Worm (Caenorhabditis elegans) whole organism, L4 larva: ENCODE results near the gene F58B4.6.

Source experiments
- F37D6.2 ChIP-seq: sonication (generic microtip); optimal IDR thresholded peaks from 2 replicates; lab custom pipeline; 2016; ENCODE audit warnings: mild to moderate bottlenecking, missing genetic modification characterization, missing compliant biosample characterization
- T26A8.4 ChIP-seq: fragments of 200-800 bp; sonication (Bioruptor generic); IDR thresholded peaks from 2 replicates; pipeline ENCODE4 v1.3.6; 2022; ENCODE audit warnings: missing genetic modification characterization, missing compliant biosample characterization
- ZK546.5 ChIP-seq, 2 experiments: sonication (generic microtip); optimal IDR thresholded peaks; 2 replicates each; lab custom pipeline; 2017; ENCODE audit warnings: missing biosample characterization in 2 of 2, missing genetic modification characterization in 2 of 2
- aha-1 ChIP-seq: fragments of 150-350 bp; peaks from one replicate; lab custom pipeline; 2014; ENCODE audit warnings: missing biosample characterization, missing genetic modification characterization
- arid-1 ChIP-seq: fragments of 200-800 bp; sonication (Bioruptor generic); conservative IDR thresholded peaks from 2 replicates; pipeline ENCODE4 v1.3.6; 2022; ENCODE audit warnings: missing genetic modification reagents, missing genetic modification characterization, missing compliant biosample characterization
- ceh-20 ChIP-seq: fragments of 200-800 bp; sonication (Bioruptor generic); IDR thresholded peaks from 2 replicates; pipeline ENCODE4 v1.3.6; 2022; ENCODE audit warnings: missing genetic modification reagents, missing genetic modification characterization, missing compliant biosample characterization
- ceh-32 ChIP-seq: sonication (generic microtip); optimal IDR thresholded peaks from 2 replicates; lab custom pipeline; 2016; ENCODE audit warnings: mild to moderate bottlenecking, missing genetic modification characterization, missing compliant biosample characterization; ENCODE audit not compliant: poor library complexity
- ceh-82 ChIP-seq: sonication (generic microtip); optimal IDR thresholded peaks from 2 replicates; lab custom pipeline; 2017; ENCODE audit warnings: missing biosample characterization, missing genetic modification characterization
- ces-1 ChIP-seq: fragments of 150-350 bp; sonication (generic microtip); optimal IDR thresholded peaks from 4 replicates; lab custom pipeline; 2014; ENCODE audit warnings: missing biosample characterization, missing genetic modification reagents, missing genetic modification characterization
- daf-16 ChIP-seq, 3 experiments: sonication (generic microtip); optimal IDR thresholded peaks; 2 replicates each; lab custom pipeline; 2016 to 2017; ENCODE audit warnings: missing genetic modification characterization in 3 of 3, missing genetic modification reagents in 3 of 3, mild to moderate bottlenecking in 2 of 3, missing compliant biosample characterization in 2 of 3, missing biosample characterization in 1 of 3, moderate library complexity in 1 of 3
- dmd-6 ChIP-seq: fragments of 200-800 bp; sonication (Bioruptor generic); IDR thresholded peaks from 2 replicates; pipeline ENCODE4 v1.3.6; 2022; ENCODE audit warnings: missing genetic modification reagents, missing genetic modification characterization, missing compliant biosample characterization
- duxl-1 ChIP-seq: sonication (generic microtip); optimal IDR thresholded peaks from 2 replicates; lab custom pipeline; 2016; ENCODE audit warnings: mild to moderate bottlenecking, missing genetic modification characterization, moderate library complexity, missing compliant biosample characterization; ENCODE audit not compliant: poor library complexity
- dve-1 ChIP-seq: sonication (generic microtip); optimal IDR thresholded peaks from 2 replicates; lab custom pipeline; 2017; ENCODE audit warnings: antibody characterized with exemption, mild to moderate bottlenecking, missing genetic modification characterization, missing compliant biosample characterization; ENCODE audit not compliant: insufficient read depth
- egl-43 ChIP-seq: fragments of 200-800 bp; sonication (Bioruptor generic); IDR thresholded peaks from 2 replicates; pipeline ENCODE4 v1.3.6; 2022; ENCODE audit warnings: missing genetic modification reagents, missing genetic modification characterization, missing compliant biosample characterization
- fkh-10 ChIP-seq: fragments of 150-350 bp; optimal IDR thresholded peaks from 2 replicates; lab custom pipeline; 2014; ENCODE audit warnings: missing biosample characterization, missing genetic modification reagents, missing genetic modification characterization
- gei-8 ChIP-seq: fragments of 200-800 bp; sonication (Bioruptor generic); optimal IDR thresholded peaks from 2 replicates; lab custom pipeline; 2018; ENCODE audit warnings: mild to moderate bottlenecking, missing genetic modification characterization, missing compliant biosample characterization
- hif-1 ChIP-seq, 2 experiments: sonication (generic microtip); optimal IDR thresholded peaks; 2 replicates each; lab custom pipeline; 2016 to 2017; ENCODE audit warnings: missing compliant biosample characterization in 2 of 2, missing genetic modification characterization in 2 of 2, missing genetic modification reagents in 2 of 2, missing genotype in 2 of 2, mild to moderate bottlenecking in 1 of 2
- hlh-11 ChIP-seq: fragments of 200-800 bp; sonication (Bioruptor generic); optimal IDR thresholded peaks from 2 replicates; lab custom pipeline; 2018; ENCODE audit warnings: mild to moderate bottlenecking, missing genetic modification characterization, missing compliant biosample characterization
- hlh-30 ChIP-seq: sonication (generic microtip); optimal IDR thresholded peaks from 2 replicates; lab custom pipeline; 2017; ENCODE audit warnings: antibody characterized with exemption, mild to moderate bottlenecking, missing genetic modification characterization, missing compliant biosample characterization; ENCODE audit not compliant: insufficient read depth
- lin-38 ChIP-seq: fragments of 200-800 bp; sonication (Bioruptor generic); IDR thresholded peaks from 2 replicates; pipeline ENCODE4 v1.3.6; 2022; ENCODE audit warnings: missing genetic modification reagents, missing genetic modification characterization, missing compliant biosample characterization
- lsy-2 ChIP-seq, 2 experiments: fragments of 150-350 bp in 1 of 2; sonication (generic microtip) in 1 of 2; optimal IDR thresholded peaks; 2 replicates each; lab custom pipeline; 2014 to 2017; ENCODE audit warnings: missing biosample characterization in 2 of 2, missing genetic modification characterization in 2 of 2
- madf-5 ChIP-seq, 2 experiments: fragments of 200-800 bp; sonication (Bioruptor generic); IDR thresholded peaks; 2 replicates each; pipeline ENCODE4 v1.3.6; 2022; ENCODE audit warnings: missing compliant biosample characterization in 2 of 2, missing genetic modification characterization in 2 of 2
- madf-9 ChIP-seq: fragments of 200-800 bp; sonication (Bioruptor generic); conservative IDR thresholded peaks from 2 replicates; pipeline ENCODE4 v1.3.6; 2022; ENCODE audit warnings: missing genetic modification reagents, missing genetic modification characterization, missing compliant biosample characterization
- mdl-1 ChIP-seq, 2 experiments: fragments of 150-350 bp in 1 of 2; sonication (generic microtip) in 1 of 2; optimal IDR thresholded peaks; 2 replicates each; lab custom pipeline; 2014 to 2017; ENCODE audit warnings: missing biosample characterization in 2 of 2, missing genetic modification characterization in 2 of 2
- mdt-29 ChIP-seq: fragments of 200-800 bp; sonication (Bioruptor generic); IDR thresholded peaks from 2 replicates; pipeline ENCODE4 v1.3.6; 2022; ENCODE audit warnings: missing genetic modification reagents, missing genetic modification characterization, missing compliant biosample characterization
- mep-1 ChIP-seq: fragments of 150-350 bp; sonication (generic microtip); optimal IDR thresholded peaks from 3 replicates; lab custom pipeline; 2014; ENCODE audit warnings: missing biosample characterization, missing genetic modification characterization
- mes-2 ChIP-seq: sonication (generic microtip); optimal IDR thresholded peaks from 2 replicates; lab custom pipeline; 2016; ENCODE audit warnings: missing genotype, mild to moderate bottlenecking, missing genetic modification characterization, missing compliant biosample characterization; ENCODE audit not compliant: poor library complexity, severe bottlenecking
- mxl-3 ChIP-seq: fragments of 200-800 bp; sonication (Bioruptor generic); optimal IDR thresholded peaks from 2 replicates; lab custom pipeline; 2018; ENCODE audit warnings: mild to moderate bottlenecking, missing genetic modification characterization, missing compliant biosample characterization
- nhr-10 ChIP-seq: fragments of 150-350 bp; optimal IDR thresholded peaks from 2 replicates; lab custom pipeline; 2014; ENCODE audit warnings: missing biosample characterization, missing genetic modification characterization
- nhr-102 ChIP-seq: sonication (generic microtip); optimal IDR thresholded peaks from 2 replicates; lab custom pipeline; 2016; ENCODE audit warnings: mild to moderate bottlenecking, missing genetic modification characterization, moderate library complexity, missing compliant biosample characterization
- nhr-11 ChIP-seq: fragments of 150-350 bp; optimal IDR thresholded peaks from 2 replicates; lab custom pipeline; 2014; ENCODE audit warnings: missing biosample characterization, missing genetic modification characterization
- nhr-28 ChIP-seq: fragments of 150-350 bp; optimal IDR thresholded peaks from 2 replicates; lab custom pipeline; 2014; ENCODE audit warnings: missing biosample characterization, missing genetic modification characterization
- nhr-42 ChIP-seq: fragments of 200-800 bp; sonication (Bioruptor generic); IDR thresholded peaks from 2 replicates; pipeline ENCODE4 v1.3.6; 2022; ENCODE audit warnings: missing genetic modification characterization, missing compliant biosample characterization
- nhr-77 ChIP-seq: fragments of 150-350 bp; optimal IDR thresholded peaks from 2 replicates; lab custom pipeline; 2014; ENCODE audit warnings: missing biosample characterization, missing genetic modification characterization
- php-3 ChIP-seq: fragments of 200-800 bp; sonication (Bioruptor generic); IDR thresholded peaks from 2 replicates; pipeline ENCODE4 v1.3.6; 2022; ENCODE audit warnings: missing genetic modification reagents, missing genetic modification characterization, missing compliant biosample characterization
- pqm-1 ChIP-seq: sonication (generic microtip); optimal IDR thresholded peaks from 2 replicates; lab custom pipeline; 2017; ENCODE audit warnings: missing biosample characterization, missing genetic modification characterization
- saeg-2 ChIP-seq: fragments of 200-800 bp; sonication (Bioruptor generic); IDR thresholded peaks from 2 replicates; pipeline ENCODE4 v1.3.6; 2022; ENCODE audit warnings: missing genetic modification reagents, missing genetic modification characterization, missing compliant biosample characterization
- sdz-12 ChIP-seq: fragments of 200-800 bp; sonication (Bioruptor generic); optimal IDR thresholded peaks from 2 replicates; lab custom pipeline; 2018; ENCODE audit warnings: mild to moderate bottlenecking, missing genetic modification characterization, missing compliant biosample characterization
- unc-130 ChIP-seq: sonication (generic microtip); optimal IDR thresholded peaks from 2 replicates; lab custom pipeline; 2016; ENCODE audit warnings: missing genetic modification reagents, missing genetic modification characterization, missing compliant biosample characterization
- unc-62 ChIP-seq, 3 experiments: fragments of 150-350 bp in 1 of 3; sonication (generic microtip); optimal IDR thresholded peaks in 2 of 3; peaks in 1 of 3; 1 replicate in 1 of 3; 2 replicates in 2 of 3; lab custom pipeline; 2014 to 2017; ENCODE audit warnings: missing biosample characterization in 3 of 3, missing genetic modification characterization in 3 of 3, missing genetic modification reagents in 3 of 3, missing genotype in 1 of 3
- zip-2 ChIP-seq: fragments of 150-350 bp; optimal IDR thresholded peaks from 2 replicates; lab custom pipeline; 2014; ENCODE audit warnings: missing biosample characterization, missing genetic modification characterization
- ztf-7 ChIP-seq: fragments of 150-350 bp; optimal IDR thresholded peaks from 2 replicates; lab custom pipeline; 2014; ENCODE audit warnings: missing biosample characterization, missing genetic modification characterization

F58B4.6 gene

ce11 chrV:10936681-10937080 is 11.8 kb downstream of the F58B4.6 start, which contains the start of gene F17C11.12:
F17C11.12 (minus strand) TSS chrV:10936920.
- TF ChIP-seq nhr-10 (tag; lab: Kevin White, UChicago) (peak; percentile 3), dve-1 (tag; lab: Kevin White, UChicago) (peak; percentile 74), ceh-32 (tag; lab: Kevin White, UChicago) (no peak), madf-9 (GFP tag; lab: Robert Waterston, UW) (no peak), lin-38 (GFP tag; lab: Robert Waterston, UW) (no peak), nhr-28 (tag; lab: Kevin White, UChicago) (peak; percentile 84), dmd-6 (peak; percentile 59), pqm-1 (peak; percentile 89), hlh-11 (tag; lab: Kevin White, UChicago) (peak; percentile 42), nhr-77 (tag; lab: Kevin White, UChicago) (peak; percentile 8), php-3 (GFP tag; lab: Robert Waterston, UW) (peak; percentile 89), daf-16 (GFP tag; optimal IDR thresholded peaks at IDR 0.05; lab: Kevin White, UChicago) (no peak), daf-16 (tag; optimal IDR thresholded peaks at IDR 0.05; lab: Kevin White, UChicago) (peak; percentile 52)

DNA sequence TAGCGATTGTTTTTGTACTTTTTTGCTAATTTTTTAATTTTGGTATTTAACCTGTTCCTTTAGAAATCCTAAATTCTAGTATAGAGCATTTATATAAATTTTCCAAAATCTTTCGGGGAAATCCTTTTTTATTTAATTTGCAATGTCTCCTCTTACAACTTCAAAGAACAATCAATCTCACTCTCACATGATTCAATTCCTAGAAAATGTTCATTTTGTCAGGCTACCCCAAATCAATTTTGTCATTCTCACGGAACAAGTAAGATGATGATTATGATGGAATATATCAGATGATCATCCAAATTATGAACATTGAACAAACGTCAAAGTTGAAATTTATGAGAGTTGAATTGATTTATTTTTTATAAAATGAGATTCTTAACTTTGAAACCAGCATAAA is 12.5 kb downstream of the F58B4.6 start:
- TF ChIP-seq ceh-20 (GFP tag; lab: Robert Waterston, UW) (peak; percentile 23; the same call in 1 of the 2 replicates), nhr-42 (0 out of 2 replicates have a peak, but pooled peaks have one; percentile 16), ZK546.5 (tag; optimal IDR thresholded peaks at IDR 0.05; lab: Kevin White, UChicago) (no peak), sdz-12 (GFP tag; lab: Kevin White, UChicago) (no peak), mes-2 (no peak), T26A8.4 (GFP tag; lab: Robert Waterston, UW) (peak; percentile 32; the same call in 1 of the 2 replicates), hif-1 (tag; optimal IDR thresholded peaks at IDR 0.05; lab: Kevin White, UChicago) (peak in 1 of 2 experiments; percentile 43), gei-8 (GFP tag; lab: Kevin White, UChicago) (peak; percentile 43), zip-2 (no peak), mep-1 (tag; lab: Kevin White, UChicago) (peak; percentile 70), daf-16 (GFP tag; optimal IDR thresholded peaks at IDR 0.05; lab: Kevin White, UChicago) (no peak), daf-16 (tag; optimal IDR thresholded peaks at IDR 0.05; lab: Kevin White, UChicago) (peak; percentile 22), mdl-1 (tag; optimal IDR thresholded peaks at IDR 0.05; lab: Kevin White, UChicago) (peak in 1 of 2 experiments; percentile 29), nhr-102 (tag; lab: Kevin White, UChicago) (no peak), egl-43 (GFP tag; lab: Robert Waterston, UW) (no peak), hlh-11 (tag; lab: Kevin White, UChicago) (peak; percentile 23), mxl-3 (no peak), nhr-11 (tag; lab: Kevin White, UChicago) (peak; percentile 22), nhr-28 (tag; lab: Kevin White, UChicago) (peak; percentile 48), hlh-30 (tag; lab: Kevin White, UChicago) (peak; percentile 85), ceh-82 (tag; lab: Kevin White, UChicago) (no peak), lsy-2 (tag; optimal IDR thresholded peaks at IDR 0.05; lab: Kevin White, UChicago) (peak in 1 of 2 experiments; percentile 76), mdt-29 (GFP tag; lab: Robert Waterston, UW) (peak; percentile 31; the same call in 1 of the 2 replicates), duxl-1 (no peak), lin-38 (GFP tag; lab: Robert Waterston, UW) (0 out of 2 replicates have a peak, but pooled peaks have one; percentile 23), arid-1 (no peak), ztf-7 (tag; lab: Kevin White, UChicago) (peak; percentile 93), nhr-10 (tag; lab: Kevin White, UChicago) (no peak), dmd-6 (peak; percentile 65), unc-62 (GFP tag; optimal IDR thresholded peaks at IDR 0.05 in 1 of 2; lab: Kevin White, UChicago) (peak in 1 of 2 experiments; percentile 66), unc-62 (tag; optimal IDR thresholded peaks at IDR 0.05; lab: Kevin White, UChicago) (no peak), F37D6.2 (tag; lab: Kevin White, UChicago) (no peak), madf-5 (GFP tag; IDR thresholded peaks at IDR 0.05; lab: Robert Waterston, UW) (no peak), fkh-10 (peak; percentile 95), aha-1 (tag; lab: Kevin White, UChicago) (peak; percentile 30), dve-1 (tag; lab: Kevin White, UChicago) (peak; percentile 37), ces-1 (GFP tag; lab: Kevin White, UChicago) (peak; percentile 70), saeg-2 (GFP tag; lab: Robert Waterston, UW) (no peak; the same call in 1 of the 2 replicates), unc-130 (GFP tag; lab: Kevin White, UChicago) (no peak)
- TF ChIP-seq, all 104 proteins: peak for 22
